Worm (Caenorhabditis elegans) whole organism, early embryonic: ENCODE data around the gene C25H3.3.

Source experiments
- B0310.2 ChIP-seq: sonication (generic microtip); optimal IDR thresholded peaks from 2 replicates; lab custom pipeline; 2016; ENCODE audit warnings: mild to moderate bottlenecking, missing genetic modification characterization, missing compliant biosample characterization
- aly-1 ChIP-seq: sonication (generic microtip); optimal IDR thresholded peaks from 2 replicates; lab custom pipeline; 2016; ENCODE audit warnings: missing genetic modification characterization, missing compliant biosample characterization
- ama-1 ChIP-seq: fragments of 150-350 bp; optimal IDR thresholded peaks from 2 replicates; lab custom pipeline; 2014
- ceh-13 ChIP-seq: fragments of 200-800 bp; sonication (Bioruptor generic); optimal IDR thresholded peaks from 2 replicates; lab custom pipeline; 2018; ENCODE audit warnings: mild to moderate bottlenecking, missing genetic modification characterization, missing compliant biosample characterization
- ceh-36 ChIP-seq: sonication (generic microtip); optimal IDR thresholded peaks from 2 replicates; lab custom pipeline; 2016; ENCODE audit warnings: missing genetic modification characterization, inconsistent platforms, missing compliant biosample characterization
- flt-1 ChIP-seq: fragments of 200-800 bp; sonication (Bioruptor generic); IDR thresholded peaks from 2 replicates; pipeline ENCODE4 v1.3.6; 2022; ENCODE audit warnings: missing genetic modification characterization, missing compliant biosample characterization
- scrt-1 ChIP-seq: fragments of 200-800 bp; sonication (Bioruptor generic); IDR thresholded peaks from 2 replicates; pipeline ENCODE4 v1.3.6; 2022; ENCODE audit warnings: missing genetic modification characterization, missing compliant biosample characterization
- sea-1 ChIP-seq: fragments of 200-800 bp; sonication (Bioruptor generic); conservative IDR thresholded peaks from 2 replicates; pipeline ENCODE4 v1.3.6; 2022; ENCODE audit warnings: missing genetic modification characterization, missing compliant biosample characterization
- tbx-11 ChIP-seq: fragments of 200-800 bp; sonication (Bioruptor generic); IDR thresholded peaks from 2 replicates; pipeline ENCODE4 v1.3.6; 2022; ENCODE audit warnings: missing genetic modification characterization, missing compliant biosample characterization
- tbx-37 ChIP-seq: fragments of 200-800 bp; sonication (Bioruptor generic); conservative IDR thresholded peaks from 2 replicates; pipeline ENCODE4 v1.3.6; 2022; ENCODE audit warnings: missing genetic modification reagents, missing genetic modification characterization, missing compliant biosample characterization
- tra-4 ChIP-seq: sonication (generic microtip); optimal IDR thresholded peaks from 2 replicates; lab custom pipeline; 2017; ENCODE audit warnings: missing genetic modification characterization, missing compliant biosample characterization

ce11 chrII:5665029-5665428, 29.0 kb upstream of the C25H3.3 start, which contains the start of gene C25H3.15:
- TF ChIP-seq ceh-13 (GFP tag; lab: Kevin White, UChicago): no peak
- no peak for TF ChIP-seq aly-1
- TF ChIP-seq ama-1 (lab: Kevin White, UChicago): no peak
- TF ChIP-seq tbx-11: no peak
- TF ChIP-seq ceh-36 (tag; lab: Kevin White, UChicago): no peak
- TF ChIP-seq scrt-1 (GFP tag; lab: Robert Waterston, UW): no peak
- TF ChIP-seq tbx-37 (GFP tag; lab: Robert Waterston, UW): no peak
- TF ChIP-seq flt-1 (GFP tag; lab: Robert Waterston, UW): no peak
- no peak for TF ChIP-seq sea-1 (GFP tag; lab: Robert Waterston, UW)
- TF ChIP-seq B0310.2: no peak
- no peak for TF ChIP-seq tra-4
